Worm (Caenorhabditis elegans): Measurements from ENCODE around the gene oac-53.
A peak's percentile ranks its signal among the peaks of the same experiment; 100 is the strongest.

ce11 chrV:16599835-16600234 is 27.9 kb downstream of the oac-53 start:
- TF ChIP-seq fos-1 (tag; optimal IDR thresholded peaks at IDR 0.05) (no peak), fkh-10 (GFP tag; optimal IDR thresholded peaks at IDR 0.05) (no peak), lin-15B (tag; optimal IDR thresholded peaks at IDR 0.05) (no peak), nfya-1 (tag; optimal IDR thresholded peaks at IDR 0.05; ENCODE audit: insufficient read depth) (peak; percentile 62)
